Worm (Caenorhabditis elegans) whole organism, mixed stage, embryonic: ENCODE data around the gene C38C5.1.

Experiments
- blmp-1 ChIP-seq: fragments of 150-350 bp; optimal IDR thresholded peaks from 2 replicates; lab custom pipeline; 2014; ENCODE audit warnings: missing biosample characterization, missing genetic modification characterization
- ces-1 ChIP-seq: fragments of 150-350 bp; optimal IDR thresholded peaks from 2 replicates; lab custom pipeline; 2014; ENCODE audit warnings: missing biosample characterization, missing genetic modification reagents, missing genetic modification characterization
- nhr-237 ChIP-seq: fragments of 150-350 bp; optimal IDR thresholded peaks from 2 replicates; lab custom pipeline; 2014; ENCODE audit warnings: missing biosample characterization, missing genetic modification characterization
- nhr-28 ChIP-seq: fragments of 150-350 bp; optimal IDR thresholded peaks from 2 replicates; lab custom pipeline; 2014; ENCODE audit warnings: missing biosample characterization, missing genetic modification characterization
- nhr-76 ChIP-seq: sonication (generic microtip); optimal IDR thresholded peaks from 2 replicates; lab custom pipeline; 2017; ENCODE audit warnings: missing biosample characterization, missing genetic modification characterization
- pha-4 ChIP-seq: fragments of 150-350 bp; optimal IDR thresholded peaks from 2 replicates; lab custom pipeline; 2018; ENCODE audit warnings: missing biosample characterization, missing genetic modification reagents, missing genetic modification characterization
- snpc-4 ChIP-seq: fragments of 150-350 bp; optimal IDR thresholded peaks from 2 replicates; lab custom pipeline; 2014; ENCODE audit warnings: missing biosample characterization, missing genetic modification characterization
- unc-120 ChIP-seq: sonication (generic microtip); optimal IDR thresholded peaks from 2 replicates; lab custom pipeline; 2017; ENCODE audit warnings: missing genetic modification characterization, missing compliant biosample characterization; ENCODE audit not compliant: poor library complexity, severe bottlenecking
- zip-8 ChIP-seq: fragments of 150-350 bp; optimal IDR thresholded peaks from 2 replicates; lab custom pipeline; 2014; ENCODE audit warnings: missing biosample characterization, missing genetic modification characterization
- ztf-11 ChIP-seq: fragments of 150-350 bp; optimal IDR thresholded peaks from 2 replicates; lab custom pipeline; 2014; ENCODE audit warnings: missing biosample characterization, missing genetic modification characterization

ce11 chrX:5514346-5514745 lies 43.5 kb upstream of the C38C5.1 start:
- no peak for TF ChIP-seq zip-8 (tag; lab: Kevin White, UChicago)
- TF ChIP-seq snpc-4 (tag; lab: Kevin White, UChicago), result no peak
- TF ChIP-seq blmp-1 (tag; lab: Kevin White, UChicago), result no peak
- TF ChIP-seq ces-1, result peak; percentile 31
- TF ChIP-seq nhr-76 (tag; lab: Kevin White, UChicago), result no peak
- no peak for TF ChIP-seq ztf-11 (tag; lab: Kevin White, UChicago)
- TF ChIP-seq unc-120, result no peak
- TF ChIP-seq nhr-28, result no peak
- TF ChIP-seq nhr-237 (tag; lab: Kevin White, UChicago), result no peak
- no peak for TF ChIP-seq pha-4 (tag; lab: Kevin White, UChicago)
